Worm (Caenorhabditis elegans): ENCODE data around the gene Y57A10A.27.

The Y57A10A.27 gene

DNA sequence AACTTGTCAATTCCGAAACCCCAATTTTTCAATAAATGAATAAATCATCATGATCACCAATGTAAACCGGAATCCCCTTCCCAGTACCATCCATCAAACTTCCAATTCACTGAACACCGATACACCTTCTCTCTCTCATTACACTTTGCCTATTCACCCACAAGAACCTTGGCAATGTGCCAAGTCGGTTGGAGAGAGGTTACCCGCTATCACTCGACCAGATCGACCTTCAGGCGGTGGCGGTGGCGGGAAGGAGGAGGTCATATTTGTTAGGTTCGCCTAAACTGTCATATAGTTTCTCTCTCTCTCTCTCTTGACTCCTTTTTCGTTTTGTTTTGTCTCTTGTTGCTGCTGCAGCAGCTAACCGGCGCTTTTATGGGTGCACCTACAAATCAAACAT lies 12.3 kb downstream of the Y57A10A.27 start (continued):
- TF ChIP-seq ceh-82 (tag; optimal IDR thresholded peaks at IDR 0.05) (no peak), lsy-2 (tag; optimal IDR thresholded peaks at IDR 0.05) (no peak), lin-11 (tag; optimal IDR thresholded peaks at IDR 0.05) (no peak), elt-1 (tag; optimal IDR thresholded peaks at IDR 0.05) (no peak), ceh-16 (tag; optimal IDR thresholded peaks at IDR 0.05) (peak; percentile 88), elt-3 (tag; optimal IDR thresholded peaks at IDR 0.05) (no peak), nhr-11 (tag; optimal IDR thresholded peaks at IDR 0.05) (no peak), C34F6.9 (tag; optimal IDR thresholded peaks at IDR 0.05) (no peak), ztf-4 (tag; optimal IDR thresholded peaks at IDR 0.05) (no peak), mdl-1 (tag; optimal IDR thresholded peaks at IDR 0.05) (no peak), sma-9 (GFP tag; optimal IDR thresholded peaks at IDR 0.05) (peak; percentile 20), sma-9 (tag; optimal IDR thresholded peaks at IDR 0.05) (no peak), lin-39 (tag; optimal IDR thresholded peaks at IDR 0.05) (no peak)

DNA sequence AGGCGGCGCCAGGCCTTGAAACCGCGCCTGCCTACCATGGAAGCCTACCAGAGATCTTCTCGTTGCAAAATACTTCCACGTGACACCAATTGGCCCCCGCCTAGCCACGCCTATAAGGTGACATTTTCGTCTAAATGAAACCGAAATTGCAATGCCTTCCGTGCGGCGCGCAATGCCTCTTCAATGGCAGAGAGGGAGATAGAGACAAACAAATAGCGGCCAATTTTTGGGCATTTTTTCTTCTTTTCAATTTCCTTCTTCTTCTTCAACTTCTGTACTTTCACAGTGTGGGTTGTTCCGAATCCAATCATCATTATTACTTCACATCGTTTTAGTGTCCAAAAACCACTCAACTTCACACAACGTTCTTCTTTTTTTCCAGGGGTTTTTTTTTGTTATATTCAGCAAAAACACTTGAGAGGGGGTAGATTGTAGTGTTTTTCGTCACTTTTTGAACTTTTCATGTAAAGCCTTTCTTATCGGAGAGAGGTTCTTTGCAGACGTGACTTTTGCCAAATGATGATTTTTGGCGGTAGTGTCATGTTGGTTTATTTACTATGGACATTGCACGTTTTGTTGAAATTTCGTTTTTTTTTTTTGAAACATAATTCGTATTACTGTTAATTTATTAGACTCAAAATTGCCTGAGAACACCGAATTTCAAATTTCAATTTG lies 13.6 kb downstream of the Y57A10A.27 start:
- TF ChIP-seq nhr-25 (tag; optimal IDR thresholded peaks at IDR 0.05) (peak; percentile 28), ama-1 (optimal IDR thresholded peaks at IDR 0.05) (no peak), sma-3 (GFP tag; optimal IDR thresholded peaks at IDR 0.05) (no peak), F13H6.1 (tag; optimal IDR thresholded peaks at IDR 0.05) (no peak), ZK546.5 (tag; optimal IDR thresholded peaks at IDR 0.05) (no peak), egl-27 (tag; optimal IDR thresholded peaks at IDR 0.05) (no peak), Y55F3AM.14 (GFP tag; optimal IDR thresholded peaks at IDR 0.05) (no peak), zag-1 (tag; optimal IDR thresholded peaks at IDR 0.05) (no peak), nhr-10 (tag; optimal IDR thresholded peaks at IDR 0.05) (no peak), snpc-4 (tag; optimal IDR thresholded peaks at IDR 0.05) (no peak), blmp-1 (tag; optimal IDR thresholded peaks at IDR 0.05; ENCODE audit: insufficient read depth) (peak; percentile 35), nhr-129 (tag; optimal IDR thresholded peaks at IDR 0.05) (no peak), unc-39 (tag; optimal IDR thresholded peaks at IDR 0.05) (no peak), sem-4 (tag; optimal IDR thresholded peaks at IDR 0.05) (no peak), sma-9 (GFP tag; optimal IDR thresholded peaks at IDR 0.05) (no peak), sma-9 (tag; optimal IDR thresholded peaks at IDR 0.05) (no peak)

- TF ChIP-seq sem-4 (tag; optimal IDR thresholded peaks at IDR 0.05) = no peak
- TF ChIP-seq nhr-23 (tag; optimal IDR thresholded peaks at IDR 0.05) = no peak
- TF ChIP-seq crh-2 (tag; optimal IDR thresholded peaks at IDR 0.05) = no peak
- no peak for TF ChIP-seq nhr-25 (tag; optimal IDR thresholded peaks at IDR 0.05)
Observed at ce11 chrII:12260538-12260937, 14.3 kb downstream of the Y57A10A.27 start.

DNA sequence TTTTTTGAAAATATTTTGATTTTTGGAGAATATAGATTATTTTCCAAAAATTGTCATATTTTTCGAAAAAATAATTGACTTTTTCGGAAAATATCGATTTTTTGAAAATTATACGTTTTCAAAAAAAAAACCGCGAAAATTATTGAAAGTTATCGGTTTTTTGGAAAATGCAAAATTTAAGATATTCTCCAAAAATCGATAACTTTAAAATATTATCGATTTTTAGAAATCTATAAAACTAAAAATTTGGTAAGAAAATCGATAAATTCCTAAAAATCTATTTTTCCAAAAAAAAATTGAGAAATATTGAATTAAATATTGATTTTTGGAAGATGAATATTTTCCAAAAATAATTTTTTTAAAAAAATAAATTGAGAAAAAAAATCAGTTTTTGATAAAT lies 17.7 kb downstream of the Y57A10A.27 start:
- no peak for TF ChIP-seq unc-55 (GFP tag; optimal IDR thresholded peaks at IDR 0.05)
- TF ChIP-seq nhr-11 (tag; optimal IDR thresholded peaks at IDR 0.05) = no peak
- no peak for TF ChIP-seq nhr-6 (tag; optimal IDR thresholded peaks at IDR 0.05)
- TF ChIP-seq crh-2 (tag; optimal IDR thresholded peaks at IDR 0.05) = no peak
- no peak for TF ChIP-seq mbf-1 (tag; optimal IDR thresholded peaks at IDR 0.05)
- no peak for TF ChIP-seq sma-9 (GFP tag; optimal IDR thresholded peaks at IDR 0.05)
- TF ChIP-seq sma-9 (tag; optimal IDR thresholded peaks at IDR 0.05) = no peak
- no peak for TF ChIP-seq C34F6.9 (tag; optimal IDR thresholded peaks at IDR 0.05)
- TF ChIP-seq elt-1 (tag; optimal IDR thresholded peaks at IDR 0.05) = no peak
- TF ChIP-seq nhr-12 (tag; optimal IDR thresholded peaks at IDR 0.05) = no peak
- no peak for TF ChIP-seq alr-1 (tag; optimal IDR thresholded peaks at IDR 0.05)

DNA sequence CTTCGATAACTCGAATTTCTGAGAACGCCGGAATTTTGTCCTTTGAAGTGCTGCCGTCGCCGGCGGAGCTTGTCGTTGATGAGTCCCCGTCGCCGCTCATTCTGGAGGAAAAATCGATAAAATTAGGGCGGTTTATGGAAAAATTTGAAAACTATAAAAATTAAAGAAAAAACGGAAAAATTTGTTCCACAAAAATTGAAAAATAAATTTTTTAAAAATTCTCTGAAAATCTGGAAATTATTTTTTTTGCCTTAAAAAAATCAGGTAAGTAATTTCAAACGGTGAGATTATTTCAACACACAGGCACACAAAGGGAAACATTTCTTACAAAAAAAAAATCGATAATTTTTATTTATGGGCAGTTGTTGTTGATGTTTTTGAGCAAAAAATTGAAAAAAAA lies 18.3 kb downstream of the Y57A10A.27 start, which contains the start of gene parn-2:
parn-2 (minus strand) TSS at position 101 of the 400 bp plus-strand sequence.
- TF ChIP-seq nhr-77 (tag; optimal IDR thresholded peaks at IDR 0.05) (no peak), peb-1 (tag; optimal IDR thresholded peaks at IDR 0.05) (no peak), nhr-23 (tag; optimal IDR thresholded peaks at IDR 0.05) (no peak), skn-1 (tag; optimal IDR thresholded peaks at IDR 0.05) (no peak), R02D3.7 (tag; optimal IDR thresholded peaks at IDR 0.05) (no peak), nhr-11 (tag; optimal IDR thresholded peaks at IDR 0.05) (no peak)

All from whole organism, L2 larva.